Worm (Caenorhabditis elegans) whole organism, L4/young adult: ENCODE data around the gene Y22D7AR.3.

ENCODE experiments used
- W03F9.2 ChIP-seq: fragments of 150-350 bp; optimal IDR thresholded peaks from 2 replicates; lab custom pipeline; 2014; ENCODE audit warnings: missing biosample characterization, missing genetic modification characterization
- dao-5 ChIP-seq: sonication (generic microtip); optimal IDR thresholded peaks from 2 replicates; lab custom pipeline; 2016; ENCODE audit warnings: missing genotype, missing genetic modification characterization, moderate library complexity, missing compliant biosample characterization
- him-1 ChIP-seq: sonication (generic microtip); optimal IDR thresholded peaks from 2 replicates; lab custom pipeline; 2016; ENCODE audit warnings: missing genotype, missing genetic modification reagents, missing genetic modification characterization, missing compliant biosample characterization

DNA sequence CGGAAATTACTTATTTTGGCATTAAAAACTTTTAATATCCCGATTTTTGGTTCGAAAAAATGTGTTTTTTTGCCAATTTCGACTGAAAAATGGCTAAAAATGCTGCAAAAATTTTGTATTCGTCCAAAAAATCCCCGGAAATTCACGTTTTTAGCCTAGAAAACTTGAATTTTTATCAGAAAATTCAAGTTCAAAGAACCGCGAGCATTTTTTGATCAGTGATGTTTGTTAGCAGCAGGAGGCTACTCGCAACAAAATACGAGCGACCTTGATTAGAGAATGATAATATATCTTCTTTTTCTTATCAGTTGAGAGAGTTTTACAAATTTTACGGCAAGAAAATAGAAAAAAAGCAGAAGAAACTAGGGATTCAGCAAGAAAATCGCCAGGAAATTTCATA lies 43.3 kb downstream of the Y22D7AR.3 start:
- no peak for TF ChIP-seq dao-5 (tag; lab: Kevin White, UChicago)
- no peak for TF ChIP-seq W03F9.2 (tag; lab: Kevin White, UChicago)
- TF ChIP-seq him-1 (tag; lab: Kevin White, UChicago), result no peak
